Fruit fly (Drosophila melanogaster) whole organism, embryonic: ENCODE results near the gene Sodh2.

Source experiments
- Atf3 ChIP-seq: fragments of 200-800 bp; sonication (Bioruptor generic); optimal IDR thresholded peaks from 3 replicates; lab custom pipeline; 2016; ENCODE audit warnings: missing biosample characterization, missing genetic modification characterization
- Awh ChIP-seq: fragments of 200-800 bp; sonication (Bioruptor generic); IDR thresholded peaks from 2 replicates; pipeline ENCODE4, ENCODE4 v1.3.6; 2022; ENCODE audit warnings: missing biosample characterization, missing genetic modification characterization
- CG11247 ChIP-seq: fragments of 200-800 bp; sonication (Bioruptor generic); IDR thresholded peaks from 2 replicates; pipeline ENCODE4 v1.3.6; 2022; ENCODE audit warnings: missing biosample characterization, missing genetic modification characterization
- CG11456 ChIP-seq: fragments of 200-800 bp; sonication (Bioruptor generic); IDR thresholded peaks from 3 replicates; pipeline ENCODE4 v1.3.6; 2022; ENCODE audit warnings: missing biosample characterization, missing genetic modification characterization
- CG12104 ChIP-seq: fragments of 200-800 bp; sonication (Bioruptor generic); optimal IDR thresholded peaks from 3 replicates; lab custom pipeline; 2016; ENCODE audit warnings: missing biosample characterization, missing genetic modification characterization
- CG12219 ChIP-seq: fragments of 200-800 bp; sonication (Bioruptor generic); optimal IDR thresholded peaks from 3 replicates; lab custom pipeline; 2018; ENCODE audit warnings: missing biosample characterization, mild to moderate bottlenecking, missing genetic modification characterization
- CG12391 ChIP-seq: fragments of 200-800 bp; sonication (Bioruptor generic); optimal IDR thresholded peaks from 3 replicates; lab custom pipeline; 2018; ENCODE audit warnings: missing biosample characterization, mild to moderate bottlenecking, missing genetic modification characterization, moderate library complexity
- CG13424 ChIP-seq: fragments of 200-800 bp; sonication (Bioruptor generic); optimal IDR thresholded peaks from 2 replicates; lab custom pipeline; 2019; ENCODE audit warnings: missing biosample characterization, mild to moderate bottlenecking, missing genetic modification characterization, moderate library complexity
- CG13624 ChIP-seq: fragments of 200-800 bp; sonication (Bioruptor generic); optimal IDR thresholded peaks from 2 replicates; lab custom pipeline; 2016; ENCODE audit warnings: missing biosample characterization, missing genetic modification characterization
- CG14050 ChIP-seq: fragments of 200-800 bp; sonication (Bioruptor generic); IDR thresholded peaks from 3 replicates; pipeline ENCODE4 v1.3.6; 2022; ENCODE audit warnings: missing biosample characterization, missing genetic modification characterization
- CG14667 ChIP-seq: fragments of 200-800 bp; sonication (Bioruptor generic); IDR thresholded peaks from 2 replicates; pipeline ENCODE4 v1.3.6; 2022; ENCODE audit warnings: missing biosample characterization, missing genetic modification characterization
- CG16815 ChIP-seq: fragments of 200-800 bp; sonication (Bioruptor generic); optimal IDR thresholded peaks from 3 replicates; lab custom pipeline; 2017; ENCODE audit warnings: missing biosample characterization, mild to moderate bottlenecking, missing genetic modification characterization
- CG17802 ChIP-seq: fragments of 200-800 bp; sonication (Bioruptor generic); optimal IDR thresholded peaks from 2 replicates; lab custom pipeline; 2018; ENCODE audit warnings: missing biosample characterization, mild to moderate bottlenecking, missing genetic modification characterization, moderate library complexity
- CG18476 ChIP-seq: fragments of 200-800 bp; sonication (Bioruptor generic); optimal IDR thresholded peaks from 2 replicates; lab custom pipeline; 2016; ENCODE audit warnings: missing biosample characterization, mild to moderate bottlenecking, missing genetic modification characterization
- CG30431 ChIP-seq: fragments of 200-800 bp; sonication (Bioruptor generic); optimal IDR thresholded peaks from 2 replicates; lab custom pipeline; 2017; ENCODE audit warnings: missing biosample characterization, missing genetic modification characterization
- CG3065 ChIP-seq: fragments of 200-800 bp; sonication (Bioruptor generic); optimal IDR thresholded peaks from 2 replicates; lab custom pipeline; 2016; ENCODE audit warnings: missing biosample characterization, missing genetic modification characterization
- CG4730 ChIP-seq: fragments of 200-800 bp; sonication (Bioruptor generic); IDR thresholded peaks from 2 replicates; pipeline ENCODE4 v1.3.6; 2022; ENCODE audit warnings: missing biosample characterization, missing genetic modification characterization
- CG7963 ChIP-seq: fragments of 200-800 bp; sonication (Bioruptor generic); IDR thresholded peaks from 3 replicates; pipeline ENCODE4 v1.3.6; 2022; ENCODE audit warnings: missing biosample characterization, missing genetic modification characterization; ENCODE audit not compliant: partially characterized antibody
- CTCF ChIP-seq: fragments of 200-800 bp; sonication (Bioruptor generic); optimal IDR thresholded peaks from 2 replicates; lab custom pipeline; 2017; ENCODE audit warnings: missing biosample characterization, mild to moderate bottlenecking, missing genetic modification characterization, moderate library complexity
- Dad ChIP-seq: fragments of 200-800 bp; sonication (Bioruptor generic); optimal IDR thresholded peaks from 3 replicates; lab custom pipeline; 2016; ENCODE audit warnings: missing biosample characterization, missing genetic modification characterization
- Dll ChIP-seq: fragments of 200-800 bp; sonication (Bioruptor generic); IDR thresholded peaks from 4 replicates; pipeline ENCODE4 v1.3.6; 2022; ENCODE audit warnings: missing biosample characterization, missing genetic modification characterization; ENCODE audit not compliant: partially characterized antibody
- Doc2 ChIP-seq: fragments of 200-800 bp; sonication (Bioruptor generic); IDR thresholded peaks from 2 replicates; pipeline ENCODE4 v1.3.6; 2022; ENCODE audit warnings: missing biosample characterization, missing genetic modification characterization
- H2.0 ChIP-seq: fragments of 200-800 bp; sonication (Bioruptor generic); IDR thresholded peaks from 2 replicates; pipeline ENCODE4 v1.3.6; 2022; ENCODE audit warnings: missing biosample characterization, missing genetic modification characterization
- Mes4 ChIP-seq: fragments of 200-800 bp; sonication (Bioruptor generic); optimal IDR thresholded peaks from 2 replicates; lab custom pipeline; 2016; ENCODE audit warnings: missing biosample characterization, missing genetic modification characterization
- NK7.1 ChIP-seq: fragments of 200-800 bp; sonication (Bioruptor generic); optimal IDR thresholded peaks from 3 replicates; lab custom pipeline; 2016; ENCODE audit warnings: missing biosample characterization, missing genetic modification characterization
- Trl ChIP-seq, 3 experiments: fragments of >200 bp in 2 of 3; fragments of 200-800 bp in 1 of 3; sonication (Bioruptor generic) in 1 of 3; optimal IDR thresholded peaks; 2 replicates in 1 of 3; 3 replicates in 2 of 3; lab custom pipeline; 2016 to 2017; ENCODE audit warnings: missing biosample characterization in 1 of 3, missing genetic modification characterization in 1 of 3
- Vsx1 ChIP-seq: fragments of 200-800 bp; sonication (Bioruptor generic); optimal IDR thresholded peaks from 2 replicates; lab custom pipeline; 2017; ENCODE audit warnings: missing biosample characterization, mild to moderate bottlenecking, missing genetic modification characterization, missing genetic modification reagents
- ara ChIP-seq: fragments of 200-800 bp; sonication (Bioruptor generic); IDR thresholded peaks from 2 replicates; pipeline ENCODE4 v1.3.6; 2022; ENCODE audit warnings: missing biosample characterization, missing genetic modification characterization
- ash1 ChIP-seq: fragments of 200-800 bp; sonication (Bioruptor generic); optimal IDR thresholded peaks from 2 replicates; lab custom pipeline; 2018; ENCODE audit warnings: missing biosample characterization, mild to moderate bottlenecking, missing genetic modification characterization
- bcd ChIP-seq: fragments of 200-800 bp; sonication (Bioruptor generic); optimal IDR thresholded peaks from 2 replicates; lab custom pipeline; 2017; ENCODE audit warnings: missing biosample characterization, mild to moderate bottlenecking, missing genetic modification characterization
- btn ChIP-seq: fragments of 200-800 bp; sonication (Bioruptor generic); optimal IDR thresholded peaks from 2 replicates; lab custom pipeline; 2016; ENCODE audit warnings: missing biosample characterization, missing genetic modification characterization
- chm ChIP-seq: fragments of 200-800 bp; sonication (Bioruptor generic); IDR thresholded peaks from 2 replicates; pipeline ENCODE4 v1.3.6; 2022; ENCODE audit warnings: missing biosample characterization, missing genetic modification characterization
- danr ChIP-seq: fragments of 200-800 bp; sonication (Bioruptor generic); IDR thresholded peaks from 2 replicates; pipeline ENCODE4 v1.3.6; 2022; ENCODE audit warnings: missing biosample characterization, missing genetic modification characterization
- dimm ChIP-seq: fragments of 200-800 bp; sonication (Bioruptor generic); IDR thresholded peaks from 2 replicates; pipeline ENCODE4 v1.3.6; 2022; ENCODE audit warnings: missing biosample characterization, missing genetic modification characterization
- dmrt11E ChIP-seq: fragments of 200-800 bp; sonication (Bioruptor generic); optimal IDR thresholded peaks from 3 replicates; lab custom pipeline; 2018; ENCODE audit warnings: missing biosample characterization, mild to moderate bottlenecking, missing genetic modification characterization, moderate library complexity
- fru ChIP-seq: fragments of >200 bp; optimal IDR thresholded peaks from 2 replicates; lab custom pipeline; 2017
- ftz-f1 ChIP-seq: fragments of 200-800 bp; sonication (Bioruptor generic); optimal IDR thresholded peaks from 2 replicates; lab custom pipeline; 2016; ENCODE audit warnings: missing biosample characterization, missing genetic modification characterization
- gt ChIP-seq: fragments of 200-800 bp; sonication (Bioruptor generic); IDR thresholded peaks from 2 replicates; pipeline ENCODE4 v1.3.6; 2022; ENCODE audit warnings: missing biosample characterization, missing genetic modification characterization
- h ChIP-seq: fragments of >200 bp; optimal IDR thresholded peaks from 2 replicates; lab custom pipeline; 2017
- hth ChIP-seq: fragments of >200 bp; optimal IDR thresholded peaks from 2 replicates; lab custom pipeline; 2017; ENCODE audit warnings: inconsistent platforms
- kah ChIP-seq: fragments of 200-800 bp; sonication (Bioruptor generic); optimal IDR thresholded peaks from 2 replicates; lab custom pipeline; 2018; ENCODE audit warnings: missing biosample characterization, mild to moderate bottlenecking, missing genetic modification characterization
- lov ChIP-seq, 2 experiments: fragments of 200-800 bp in 1 of 2; fragments of >200 bp in 1 of 2; sonication (Bioruptor generic) in 1 of 2; IDR thresholded peaks in 1 of 2; optimal IDR thresholded peaks in 1 of 2; 2 replicates in 1 of 2; 3 replicates in 1 of 2; pipeline versions ENCODE4 v1.3.6 to Lab custom; 2017 to 2022; ENCODE audit warnings: missing biosample characterization in 1 of 2, missing genetic modification characterization in 1 of 2
- otp ChIP-seq: fragments of 200-800 bp; sonication (Bioruptor generic); IDR thresholded peaks from 3 replicates; pipeline ENCODE4, ENCODE4 v1.3.6; 2022; ENCODE audit warnings: missing biosample characterization, missing genetic modification characterization
- run ChIP-seq: fragments of 200-800 bp; sonication (Bioruptor generic); optimal IDR thresholded peaks from 3 replicates; lab custom pipeline; 2018; ENCODE audit warnings: missing biosample characterization, mild to moderate bottlenecking, missing genetic modification characterization
- salm ChIP-seq: fragments of 200-800 bp; sonication (Bioruptor generic); optimal IDR thresholded peaks from 2 replicates; lab custom pipeline; 2018; ENCODE audit warnings: missing biosample characterization, mild to moderate bottlenecking, missing genetic modification characterization
- schlank ChIP-seq: fragments of 200-800 bp; sonication (Bioruptor generic); optimal IDR thresholded peaks from 2 replicates; lab custom pipeline; 2018; ENCODE audit warnings: missing biosample characterization, mild to moderate bottlenecking, missing genetic modification characterization
- sna ChIP-seq: fragments of 200-800 bp; sonication (Bioruptor generic); IDR thresholded peaks from 2 replicates; pipeline ENCODE4 v1.3.6; 2022; ENCODE audit warnings: missing biosample characterization, missing genetic modification characterization; ENCODE audit not compliant: partially characterized antibody
- tll ChIP-seq, 2 experiments: fragments of 200-800 bp in 1 of 2; fragments of >200 bp in 1 of 2; sonication (Bioruptor generic) in 1 of 2; optimal IDR thresholded peaks; 2 replicates each; lab custom pipeline; 2017 to 2019; ENCODE audit warnings: missing biosample characterization in 2 of 2, missing genetic modification characterization in 2 of 2, mild to moderate bottlenecking in 1 of 2, moderate library complexity in 1 of 2
- twi ChIP-seq: fragments of 200-800 bp; optimal IDR thresholded peaks from 2 replicates; lab custom pipeline; 2019; ENCODE audit warnings: missing biosample characterization, mild to moderate bottlenecking, missing genetic modification characterization, moderate library complexity
- wor ChIP-seq: fragments of 200-800 bp; sonication (Bioruptor generic); IDR thresholded peaks from 2 replicates; pipeline ENCODE4 v1.3.6; 2022; ENCODE audit warnings: missing biosample characterization, missing genetic modification characterization
- zf30C ChIP-seq: fragments of 200-800 bp; sonication (Bioruptor generic); optimal IDR thresholded peaks from 3 replicates; lab custom pipeline; 2018; ENCODE audit warnings: missing biosample characterization, mild to moderate bottlenecking, missing genetic modification characterization
- zfh2 ChIP-seq: fragments of 200-800 bp; sonication (Bioruptor generic); optimal IDR thresholded peaks from 2 replicates; lab custom pipeline; 2016; ENCODE audit warnings: missing biosample characterization, missing genetic modification characterization

Sodh2 gene

dm6 chr3R:10885422-10886081 is 9.4 kb downstream of the Sodh2 start, which contains the start of gene Leash (continued):
- no peak for TF ChIP-seq chm (GFP tag; lab: Robert Waterston, UW)
- TF ChIP-seq Vsx1, result no peak
- TF ChIP-seq CG14050 (GFP tag; lab: Robert Waterston, UW), result no peak
- TF ChIP-seq schlank (tag; lab: Kevin White, UChicago), result no peak
- TF ChIP-seq CG18476 (GFP tag; lab: Kevin White, UChicago), result no peak
- no peak for TF ChIP-seq ash1
- TF ChIP-seq CG11247 (GFP tag; lab: Robert Waterston, UW), result no peak
- no peak for TF ChIP-seq CG4730 (GFP tag; lab: Robert Waterston, UW)
- no peak for TF ChIP-seq CG16815 (GFP tag; lab: Kevin White, UChicago)
- TF ChIP-seq otp, result no peak
- TF ChIP-seq Dll (GFP tag; lab: Robert Waterston, UW), result peak; percentile 68; the same call in 3 of the 4 replicates
- TF ChIP-seq kah (GFP tag; lab: Kevin White, UChicago), result no peak
- no peak for TF ChIP-seq Doc2 (GFP tag; lab: Robert Waterston, UW)
- TF ChIP-seq hth (lab: Kevin White, UChicago), result no peak
- no peak for TF ChIP-seq danr (GFP tag; lab: Robert Waterston, UW)
- no peak for TF ChIP-seq ftz-f1 (GFP tag; lab: Kevin White, UChicago)
- TF ChIP-seq H2.0 (GFP tag; lab: Robert Waterston, UW), result no peak
- peak; percentile 9 for TF ChIP-seq CTCF (GFP tag; lab: Kevin White, UChicago)
- no peak for TF ChIP-seq CG17802 (tag; lab: Kevin White, UChicago)
- TF ChIP-seq salm, result no peak
- TF ChIP-seq Mes4 (GFP tag; lab: Kevin White, UChicago), result no peak
- no peak for TF ChIP-seq CG3065
- TF ChIP-seq CG12391 (tag; lab: Kevin White, UChicago), result no peak
- TF ChIP-seq tll (GFP tag; optimal IDR thresholded peaks at IDR 0.05; lab: Kevin White, UChicago), result no peak
- no peak for TF ChIP-seq CG12219
- TF ChIP-seq dmrt11E (tag; lab: Kevin White, UChicago), result no peak
- no peak for TF ChIP-seq ara (GFP tag; lab: Robert Waterston, UW)
- no peak for TF ChIP-seq h (lab: Kevin White, UChicago)
- no peak for TF ChIP-seq zf30C (GFP tag; lab: Kevin White, UChicago)
- no peak for TF ChIP-seq Awh (GFP tag; lab: Robert Waterston, UW)
- no peak for TF ChIP-seq NK7.1 (GFP tag; lab: Kevin White, UChicago)
- TF ChIP-seq gt (GFP tag; lab: Robert Waterston, UW), result no peak
- no peak for TF ChIP-seq dimm (GFP tag; lab: Robert Waterston, UW)
- TF ChIP-seq CG11456, result no peak
- no peak for TF ChIP-seq Atf3 (GFP tag; lab: Kevin White, UChicago)
- no peak for TF ChIP-seq run
- TF ChIP-seq CG30431 (GFP tag; lab: Kevin White, UChicago), result no peak
- no peak for TF ChIP-seq CG14667 (GFP tag; lab: Robert Waterston, UW)
- no peak for TF ChIP-seq Dad (GFP tag; lab: Kevin White, UChicago)
- no peak for TF ChIP-seq btn (GFP tag; lab: Kevin White, UChicago)
- TF ChIP-seq Trl (optimal IDR thresholded peaks at IDR 0.05; lab: Kevin White, UChicago), result peak; percentile 53 to 61
- peak; percentile 19 for TF ChIP-seq Trl (GFP tag; optimal IDR thresholded peaks at IDR 0.05; lab: Kevin White, UChicago)
- no peak for TF ChIP-seq CG13424 (tag; lab: Kevin White, UChicago)
- TF ChIP-seq CG7963 (GFP tag; lab: Robert Waterston, UW), result no peak
- no peak for TF ChIP-seq CG12104 (GFP tag; lab: Kevin White, UChicago)
- TF ChIP-seq lov (optimal IDR thresholded peaks at IDR 0.05; lab: Kevin White, UChicago), result no peak
- TF ChIP-seq lov (GFP tag; IDR thresholded peaks at IDR 0.05; lab: Robert Waterston, UW), result no peak
- no peak for TF ChIP-seq bcd (GFP tag; lab: Kevin White, UChicago)
- TF ChIP-seq wor (GFP tag; lab: Robert Waterston, UW), result no peak
- TF ChIP-seq zfh2, result no peak
- no peak for TF ChIP-seq CG13624
- peak; percentile 51; the same call in 1 of the 2 replicates for TF ChIP-seq sna (GFP tag; lab: Robert Waterston, UW)
- TF ChIP-seq twi (tag; lab: Kevin White, UChicago), result no peak
- no peak for TF ChIP-seq fru (lab: Kevin White, UChicago)
